Worm (Caenorhabditis elegans) whole organism, mixed stage, embryonic: Measurements from ENCODE around the gene srh-187.

ENCODE experiments used
- M03D4.4 ChIP-seq: sonication (generic microtip); optimal IDR thresholded peaks from 2 replicates; lab custom pipeline; 2017; ENCODE audit warnings: mild to moderate bottlenecking, missing genetic modification characterization, missing compliant biosample characterization
- blmp-1 ChIP-seq: fragments of 150-350 bp; optimal IDR thresholded peaks from 2 replicates; lab custom pipeline; 2014; ENCODE audit warnings: missing biosample characterization, missing genetic modification characterization
- ceh-39 ChIP-seq: fragments of 150-350 bp; optimal IDR thresholded peaks from 2 replicates; lab custom pipeline; 2014; ENCODE audit warnings: missing biosample characterization, missing genetic modification characterization
- ceh-43 ChIP-seq: fragments of 200-800 bp; sonication (Bioruptor generic); optimal IDR thresholded peaks from 2 replicates; lab custom pipeline; 2018; ENCODE audit warnings: mild to moderate bottlenecking, missing genetic modification characterization, moderate library complexity, missing compliant biosample characterization
- ceh-83 ChIP-seq: fragments of 200-800 bp; sonication (Bioruptor generic); optimal IDR thresholded peaks from 2 replicates; lab custom pipeline; 2018; ENCODE audit warnings: mild to moderate bottlenecking, missing genetic modification characterization, missing compliant biosample characterization
- ces-1 ChIP-seq: fragments of 150-350 bp; optimal IDR thresholded peaks from 2 replicates; lab custom pipeline; 2014; ENCODE audit warnings: missing biosample characterization, missing genetic modification reagents, missing genetic modification characterization
- cnd-1 ChIP-seq: fragments of 200-800 bp; sonication (Bioruptor generic); optimal IDR thresholded peaks from 2 replicates; lab custom pipeline; 2018; ENCODE audit warnings: mild to moderate bottlenecking, missing genetic modification characterization, missing compliant biosample characterization
- drap-1 ChIP-seq: fragments of 200-800 bp; sonication (Bioruptor generic); optimal IDR thresholded peaks from 3 replicates; lab custom pipeline; 2018; ENCODE audit warnings: mild to moderate bottlenecking, missing genetic modification characterization, missing compliant biosample characterization
- elt-1 ChIP-seq: sonication (generic microtip); optimal IDR thresholded peaks from 2 replicates; lab custom pipeline; 2017; ENCODE audit warnings: missing genetic modification characterization, mild to moderate bottlenecking, missing compliant biosample characterization, antibody characterized with exemption, moderate library complexity, borderline replicate concordance; ENCODE audit not compliant: insufficient read depth
- flh-1 ChIP-seq: fragments of 200-800 bp; sonication (Bioruptor generic); optimal IDR thresholded peaks from 2 replicates; lab custom pipeline; 2018; ENCODE audit warnings: mild to moderate bottlenecking, missing genetic modification characterization, moderate library complexity, missing compliant biosample characterization
- ham-2 ChIP-seq: fragments of 200-800 bp; sonication (Bioruptor generic); optimal IDR thresholded peaks from 2 replicates; lab custom pipeline; 2018; ENCODE audit warnings: mild to moderate bottlenecking, missing genetic modification characterization, missing compliant biosample characterization
- hlh-1 ChIP-seq: fragments of 150-350 bp; optimal IDR thresholded peaks from 2 replicates; lab custom pipeline; 2014; ENCODE audit warnings: missing biosample characterization, missing genetic modification reagents, missing genetic modification characterization
- lin-13 ChIP-seq: fragments of 150-350 bp; optimal IDR thresholded peaks from 2 replicates; lab custom pipeline; 2014; ENCODE audit warnings: missing biosample characterization, missing genetic modification characterization
- lin-32 ChIP-seq: fragments of 200-800 bp; sonication (Bioruptor generic); optimal IDR thresholded peaks from 2 replicates; lab custom pipeline; 2018; ENCODE audit warnings: mild to moderate bottlenecking, missing genetic modification characterization, missing compliant biosample characterization
- lsy-2 ChIP-seq: fragments of 150-350 bp; optimal IDR thresholded peaks from 2 replicates; lab custom pipeline; 2014; ENCODE audit warnings: missing biosample characterization, missing genetic modification characterization
- mab-5 ChIP-seq: fragments of 150-350 bp; optimal IDR thresholded peaks from 2 replicates; lab custom pipeline; 2014; ENCODE audit warnings: missing biosample characterization, missing genetic modification characterization
- mep-1 ChIP-seq: fragments of 150-350 bp; optimal IDR thresholded peaks from 2 replicates; lab custom pipeline; 2017; ENCODE audit warnings: missing biosample characterization, missing genetic modification reagents, missing genetic modification characterization, inconsistent platforms
- mls-2 ChIP-seq: sonication (generic microtip); optimal IDR thresholded peaks from 2 replicates; lab custom pipeline; 2016; ENCODE audit warnings: mild to moderate bottlenecking, missing genetic modification characterization, moderate library complexity, missing compliant biosample characterization
- nhr-12 ChIP-seq: fragments of 150-350 bp; optimal IDR thresholded peaks from 2 replicates; lab custom pipeline; 2014; ENCODE audit warnings: missing biosample characterization, missing genetic modification characterization
- nhr-2 ChIP-seq: fragments of 150-350 bp; optimal IDR thresholded peaks from 2 replicates; lab custom pipeline; 2014; ENCODE audit warnings: missing biosample characterization, missing genetic modification characterization
- nhr-237 ChIP-seq: fragments of 150-350 bp; optimal IDR thresholded peaks from 2 replicates; lab custom pipeline; 2014; ENCODE audit warnings: missing biosample characterization, missing genetic modification characterization
- nhr-28 ChIP-seq: fragments of 150-350 bp; optimal IDR thresholded peaks from 2 replicates; lab custom pipeline; 2014; ENCODE audit warnings: missing biosample characterization, missing genetic modification characterization
- nhr-76 ChIP-seq: sonication (generic microtip); optimal IDR thresholded peaks from 2 replicates; lab custom pipeline; 2017; ENCODE audit warnings: missing biosample characterization, missing genetic modification characterization
- pha-4 ChIP-seq: fragments of 150-350 bp; optimal IDR thresholded peaks from 2 replicates; lab custom pipeline; 2018; ENCODE audit warnings: missing biosample characterization, missing genetic modification reagents, missing genetic modification characterization
- sem-2 ChIP-seq: fragments of 200-800 bp; sonication (Bioruptor generic); optimal IDR thresholded peaks from 2 replicates; lab custom pipeline; 2018; ENCODE audit warnings: mild to moderate bottlenecking, missing genetic modification characterization, missing compliant biosample characterization
- snpc-4 ChIP-seq: fragments of 150-350 bp; optimal IDR thresholded peaks from 2 replicates; lab custom pipeline; 2014; ENCODE audit warnings: missing biosample characterization, missing genetic modification characterization
- sptf-1 ChIP-seq: sonication (generic microtip); optimal IDR thresholded peaks from 2 replicates; lab custom pipeline; 2017; ENCODE audit warnings: mild to moderate bottlenecking, missing genetic modification characterization, moderate library complexity, missing compliant biosample characterization
- unc-120 ChIP-seq: sonication (generic microtip); optimal IDR thresholded peaks from 2 replicates; lab custom pipeline; 2017; ENCODE audit warnings: missing genetic modification characterization, missing compliant biosample characterization; ENCODE audit not compliant: poor library complexity, severe bottlenecking
- unc-39 ChIP-seq: fragments of 150-350 bp; optimal IDR thresholded peaks from 2 replicates; lab custom pipeline; 2014; ENCODE audit warnings: missing biosample characterization, missing genetic modification characterization
- unc-62 ChIP-seq: fragments of 150-350 bp; optimal IDR thresholded peaks from 2 replicates; lab custom pipeline; 2014; ENCODE audit warnings: missing biosample characterization, missing genetic modification reagents, missing genetic modification characterization
- zip-8 ChIP-seq: fragments of 150-350 bp; optimal IDR thresholded peaks from 2 replicates; lab custom pipeline; 2014; ENCODE audit warnings: missing biosample characterization, missing genetic modification characterization
- ztf-11 ChIP-seq: fragments of 150-350 bp; optimal IDR thresholded peaks from 2 replicates; lab custom pipeline; 2014; ENCODE audit warnings: missing biosample characterization, missing genetic modification characterization

Gene srh-187

DNA sequence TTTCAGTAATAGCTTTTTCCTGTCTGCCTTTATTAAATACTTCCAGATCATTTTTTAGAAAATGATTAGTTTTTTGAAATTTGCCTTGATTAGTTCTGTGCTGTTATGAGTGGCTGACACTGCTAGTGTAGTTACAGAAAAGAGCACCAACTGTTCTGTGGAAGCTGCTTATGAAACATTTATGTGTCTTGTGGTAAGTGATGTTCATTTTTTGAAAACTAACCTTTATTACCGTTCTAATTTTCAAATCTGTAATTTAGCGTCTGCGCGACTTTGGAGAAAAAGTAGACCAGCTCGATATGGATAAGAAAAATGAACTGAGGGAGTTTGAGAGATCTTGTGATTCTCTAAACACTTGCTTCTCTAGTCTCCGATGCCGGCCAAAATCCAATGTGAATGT lies 29.8 kb upstream of the srh-187 start, which contains the start of gene srj-14:
TSS of gene srj-14 (plus strand) at position 131 of the 400 bp plus-strand sequence.
- TF ChIP-seq mep-1 (tag; lab: Kevin White, UChicago) (no peak), lsy-2 (tag; lab: Kevin White, UChicago) (no peak), nhr-237 (tag; lab: Kevin White, UChicago) (no peak), nhr-76 (no peak), M03D4.4 (tag; lab: Kevin White, UChicago) (no peak), nhr-2 (no peak), zip-8 (no peak), unc-120 (no peak), mab-5 (tag; lab: Kevin White, UChicago) (no peak), hlh-1 (tag; lab: Kevin White, UChicago) (no peak), ztf-11 (tag; lab: Kevin White, UChicago) (no peak), ceh-83 (GFP tag; lab: Kevin White, UChicago) (no peak), mls-2 (tag; lab: Kevin White, UChicago) (no peak), lin-13 (tag; lab: Kevin White, UChicago) (no peak)

DNA sequence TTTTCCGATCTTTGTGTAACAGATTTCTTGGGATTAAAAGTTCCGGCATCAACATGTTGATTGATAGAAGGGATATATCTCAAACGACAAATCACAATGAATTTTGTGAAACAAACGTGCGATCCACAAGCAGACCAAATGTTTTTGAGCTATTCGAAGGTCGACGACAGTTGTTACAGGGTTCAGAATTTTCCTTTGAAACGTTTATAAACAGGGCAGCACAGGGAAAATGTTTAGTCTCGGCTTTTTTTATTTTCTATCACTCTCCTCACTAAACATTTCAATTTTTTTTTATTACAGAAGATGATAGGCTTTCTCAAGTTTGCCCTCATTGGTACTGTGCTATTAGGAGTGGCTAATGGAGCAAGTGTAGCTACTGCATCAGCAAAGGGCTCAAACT lies 25.2 kb upstream of the srh-187 start, which contains the start of gene exc-13:
TSS of gene exc-13 (plus strand) at position 301 of the 400 bp plus-strand sequence.
- TF ChIP-seq unc-62 (GFP tag; lab: Kevin White, UChicago) (no peak), ztf-11 (tag; lab: Kevin White, UChicago) (no peak), ham-2 (GFP tag; lab: Kevin White, UChicago) (no peak), M03D4.4 (tag; lab: Kevin White, UChicago) (no peak), blmp-1 (tag; lab: Kevin White, UChicago) (no peak), lin-13 (tag; lab: Kevin White, UChicago) (no peak), ceh-39 (tag; lab: Kevin White, UChicago) (no peak), lsy-2 (tag; lab: Kevin White, UChicago) (no peak)

DNA sequence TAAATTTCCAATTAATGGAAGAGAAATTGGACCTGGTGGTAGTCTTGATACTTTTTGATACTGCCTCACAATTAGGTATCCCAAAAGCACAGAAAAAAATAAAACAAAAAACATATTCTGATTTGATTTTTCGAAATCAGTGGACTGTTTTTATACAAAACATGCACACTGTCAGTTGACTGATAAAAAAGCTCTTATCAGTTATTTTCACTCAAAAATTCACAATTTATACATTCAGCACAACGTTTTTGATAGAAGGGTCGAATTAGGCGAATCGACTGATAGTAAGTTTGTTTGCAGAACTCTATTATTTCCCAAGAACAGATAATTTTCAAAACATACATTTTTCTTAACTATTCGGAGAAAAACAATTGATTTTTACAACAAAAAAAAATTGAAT lies 24.3 kb upstream of the srh-187 start, which contains the start of gene cyp-35A2:
TSS of gene cyp-35A2 (minus strand) at position 124 of the 400 bp plus-strand sequence.
- TF ChIP-seq elt-1 (no peak), cnd-1 (tag; lab: Kevin White, UChicago) (no peak), ztf-11 (tag; lab: Kevin White, UChicago) (no peak), ceh-43 (GFP tag; lab: Kevin White, UChicago) (no peak), flh-1 (no peak), hlh-1 (tag; lab: Kevin White, UChicago) (no peak), mep-1 (tag; lab: Kevin White, UChicago) (no peak), unc-62 (GFP tag; lab: Kevin White, UChicago) (no peak), nhr-237 (tag; lab: Kevin White, UChicago) (no peak), lin-32 (GFP tag; lab: Kevin White, UChicago) (no peak), ceh-39 (tag; lab: Kevin White, UChicago) (no peak), sptf-1 (no peak), unc-39 (tag; lab: Kevin White, UChicago) (no peak), nhr-2 (no peak), pha-4 (tag; lab: Kevin White, UChicago) (no peak), M03D4.4 (tag; lab: Kevin White, UChicago) (no peak), ceh-83 (GFP tag; lab: Kevin White, UChicago) (no peak)

DNA sequence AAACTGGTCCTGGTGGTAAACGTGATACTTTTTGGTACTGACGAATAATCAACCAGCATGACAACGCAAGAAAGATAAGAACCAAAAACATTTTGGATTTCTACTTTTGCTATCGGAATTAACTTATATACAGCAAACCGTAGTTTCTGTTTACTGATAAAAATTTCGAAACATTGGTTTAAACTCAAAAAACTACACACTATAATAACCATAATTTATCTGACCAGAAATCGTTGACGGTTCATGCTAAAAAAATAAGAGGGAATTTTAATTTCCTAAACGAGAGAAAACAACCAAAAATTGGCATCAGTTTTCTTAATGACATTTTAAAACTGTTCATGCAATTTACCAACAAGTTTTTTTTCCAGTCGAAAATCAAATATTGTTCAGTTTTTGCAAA lies 21.9 kb upstream of the srh-187 start, which contains the start of gene cyp-35A1:
TSS of gene cyp-35A1 (minus strand) at position 101 of the 400 bp plus-strand sequence.
- TF ChIP-seq nhr-2 (no peak), mab-5 (tag; lab: Kevin White, UChicago) (no peak), sem-2 (no peak), ces-1 (GFP tag; lab: Kevin White, UChicago) (no peak), ztf-11 (tag; lab: Kevin White, UChicago) (no peak), elt-1 (no peak), M03D4.4 (tag; lab: Kevin White, UChicago) (no peak), blmp-1 (tag; lab: Kevin White, UChicago) (no peak)

DNA sequence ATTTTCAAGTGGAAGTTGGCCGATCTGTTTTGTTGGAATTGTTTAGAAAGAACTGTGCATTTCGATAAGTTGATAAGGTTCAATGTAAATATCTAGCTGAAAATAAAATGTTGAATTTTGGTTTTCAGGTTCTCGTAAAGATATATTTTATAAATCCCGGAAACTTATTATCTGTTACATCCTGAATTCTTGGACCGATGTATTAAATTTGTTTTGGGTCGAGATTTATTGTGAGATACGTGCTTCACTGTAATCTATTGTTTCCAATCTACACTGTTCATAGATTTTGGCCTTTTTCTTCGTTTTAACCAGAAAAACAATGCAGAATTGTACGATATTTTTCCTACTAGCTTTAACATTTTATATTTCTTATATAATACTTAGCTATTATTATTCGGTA lies 17.4 kb upstream of the srh-187 start, which contains the start of gene C03G6.6:
TSS of gene C03G6.6 (plus strand) at position 301 of the 400 bp plus-strand sequence.
- TF ChIP-seq blmp-1 (tag; lab: Kevin White, UChicago), result no peak
- TF ChIP-seq nhr-28 (tag; lab: Kevin White, UChicago), result no peak
- TF ChIP-seq nhr-12 (tag; lab: Kevin White, UChicago), result no peak
- no peak for TF ChIP-seq lsy-2 (tag; lab: Kevin White, UChicago)
- no peak for TF ChIP-seq ceh-83 (GFP tag; lab: Kevin White, UChicago)
- no peak for TF ChIP-seq snpc-4
- TF ChIP-seq unc-39 (tag; lab: Kevin White, UChicago), result no peak
- TF ChIP-seq mab-5 (tag; lab: Kevin White, UChicago), result no peak
- no peak for TF ChIP-seq ces-1 (GFP tag; lab: Kevin White, UChicago)
- no peak for TF ChIP-seq drap-1 (GFP tag; lab: Kevin White, UChicago)
- TF ChIP-seq M03D4.4 (tag; lab: Kevin White, UChicago), result no peak
- no peak for TF ChIP-seq nhr-76
- TF ChIP-seq unc-120, result no peak
- TF ChIP-seq nhr-2, result no peak
- TF ChIP-seq ztf-11 (tag; lab: Kevin White, UChicago), result no peak
- no peak for TF ChIP-seq hlh-1 (tag; lab: Kevin White, UChicago)
- TF ChIP-seq sptf-1, result no peak
